Worm (Caenorhabditis elegans): ENCODE data around the gene F42A6.1.

- TF ChIP-seq med-1 (GFP tag; optimal IDR thresholded peaks at IDR 0.05; ENCODE audit: insufficient read depth) (no peak), T22C8.4 (GFP tag; IDR thresholded peaks at IDR 0.05) (no peak), flt-1 (GFP tag; IDR thresholded peaks at IDR 0.05) (no peak), cog-1 (tag; optimal IDR thresholded peaks at IDR 0.05) (no peak), ref-1 (GFP tag; conservative IDR thresholded peaks at IDR 0.05) (no peak), klf-2 (GFP tag; conservative IDR thresholded peaks at IDR 0.05) (no peak)
Observed at ce11 chrIV:3378080-3378804, 23.4 kb downstream of the F42A6.1 start, which contains the start of gene otub-4.

Measured in whole organism, midembryonic.